Worm (Caenorhabditis elegans): ENCODE data around the gene C09G9.8.

- TF ChIP-seq ama-1 (optimal IDR thresholded peaks at IDR 0.05) (no peak), F13C5.2 (tag; optimal IDR thresholded peaks at IDR 0.05) (no peak), flt-1 (GFP tag; IDR thresholded peaks at IDR 0.05) (no peak), sea-1 (GFP tag; conservative IDR thresholded peaks at IDR 0.05) (no peak), tbx-11 (GFP tag; IDR thresholded peaks at IDR 0.05) (no peak), ets-7 (tag; optimal IDR thresholded peaks at IDR 0.05) (no peak)
These were observed 42.8 kb downstream of the C09G9.8 start for ce11 chrIV:8924126-8924525.
